Worm (Caenorhabditis elegans): Measurements from ENCODE around the gene E02H4.2.

DNA sequence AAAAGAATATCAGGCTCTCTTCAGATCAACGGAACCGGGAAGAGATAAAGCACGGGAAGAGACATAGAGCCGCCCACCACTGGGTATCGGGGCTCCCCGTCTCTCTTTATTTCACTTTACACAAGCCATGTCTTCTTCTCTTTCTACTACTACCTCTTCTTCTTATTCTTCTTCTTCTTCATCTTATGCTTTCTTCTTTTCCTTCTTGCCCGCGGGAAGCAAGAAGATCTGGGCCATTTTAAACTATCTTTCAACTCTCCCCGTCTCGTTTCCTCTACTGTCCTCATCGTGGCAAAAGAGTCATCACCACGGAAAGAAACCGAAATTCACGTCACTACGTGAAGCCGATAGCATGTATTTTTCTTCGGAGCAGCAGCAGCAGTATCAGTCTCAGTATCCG, 11.2 kb upstream of the E02H4.2 start:
- TF ChIP-seq unc-62 (GFP tag; optimal IDR thresholded peaks at IDR 0.05) = no peak
- TF ChIP-seq ceh-82 (tag; optimal IDR thresholded peaks at IDR 0.05) = no peak
- no peak for TF ChIP-seq ztf-4 (tag; optimal IDR thresholded peaks at IDR 0.05)
